Fruit fly (Drosophila melanogaster): ENCODE measurements around the gene Las.

Las gene

DNA sequence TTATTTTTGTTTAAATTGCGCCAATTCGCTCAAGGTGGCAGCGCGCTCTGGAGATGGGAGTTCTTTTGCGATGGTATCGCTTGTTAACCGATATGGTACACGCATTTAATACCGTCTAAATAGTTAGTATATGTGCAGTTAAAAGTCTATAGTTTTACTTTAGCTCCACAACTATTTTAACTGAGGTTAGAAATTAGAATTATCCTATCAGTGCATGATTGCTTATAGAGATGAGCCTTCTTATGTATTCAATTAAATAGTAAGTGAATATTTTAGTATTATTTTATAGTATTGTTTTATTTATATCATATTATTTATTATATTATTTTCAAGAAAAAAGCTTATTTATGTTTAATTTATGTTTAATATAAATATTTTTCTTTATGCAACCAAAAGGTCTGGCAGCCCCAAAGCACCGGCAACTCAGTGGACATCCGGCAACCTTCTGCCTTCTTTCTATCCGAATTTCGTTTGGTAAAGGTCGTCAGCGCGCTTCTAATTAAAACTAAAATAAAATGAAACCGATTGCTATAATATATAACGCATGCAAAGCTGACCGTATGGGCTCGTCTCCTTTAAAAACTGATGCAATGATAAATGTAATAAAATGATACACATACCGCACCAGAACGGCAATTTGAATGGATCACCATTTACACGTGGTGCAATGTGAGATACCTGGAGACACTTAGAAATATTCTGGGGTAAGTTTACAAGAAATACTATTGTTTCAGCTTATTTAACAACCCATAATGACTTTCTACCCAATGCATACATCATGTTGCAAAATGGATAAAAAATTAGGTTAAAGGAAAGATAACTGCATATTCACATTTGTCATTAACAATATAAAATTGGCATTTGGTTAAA is 20.9 kb upstream of the Las start, which contains the start of gene CG5199 (continued):
- TF ChIP-seq tup (GFP tag; optimal IDR thresholded peaks at IDR 0.05), result peak; percentile 7
- no peak for TF ChIP-seq Bteb2 (GFP tag; optimal IDR thresholded peaks at IDR 0.05)
- no peak for TF ChIP-seq sim (GFP tag; IDR thresholded peaks at IDR 0.05)
- peak; percentile 40 for TF ChIP-seq CG8359 (GFP tag; optimal IDR thresholded peaks at IDR 0.05; ENCODE audit: borderline replicate concordance)
- TF ChIP-seq Hmx (GFP tag; optimal IDR thresholded peaks at IDR 0.05), result no peak
- TF ChIP-seq danr (GFP tag; IDR thresholded peaks at IDR 0.05), result peak; percentile 41; the same call in 1 of the 2 replicates
- peak; percentile 52; the same call in 1 of the 3 replicates for TF ChIP-seq zen2 (GFP tag; IDR thresholded peaks at IDR 0.05; ENCODE audit: partially characterized antibody)
- TF ChIP-seq CG5953 (GFP tag; IDR thresholded peaks at IDR 0.05), result no peak
- no peak for TF ChIP-seq Bdp1 (GFP tag; optimal IDR thresholded peaks at IDR 0.05)
- TF ChIP-seq HLH3B (GFP tag; IDR thresholded peaks at IDR 0.05), result peak; percentile 42; the same call in 1 of the 2 replicates
- TF ChIP-seq CG15479 (GFP tag; optimal IDR thresholded peaks at IDR 0.05), result peak; percentile 43
- TF ChIP-seq Hey (tag; optimal IDR thresholded peaks at IDR 0.05), result no peak
- TF ChIP-seq CG10267 (tag; optimal IDR thresholded peaks at IDR 0.05), result peak; percentile 69
- TF ChIP-seq ind (GFP tag; optimal IDR thresholded peaks at IDR 0.05), result peak; percentile 78
- TF ChIP-seq CTCF (GFP tag; optimal IDR thresholded peaks at IDR 0.05), result no peak
- TF ChIP-seq CG6689 (GFP tag; IDR thresholded peaks at IDR 0.05), result peak; percentile 66
- TF ChIP-seq cg (GFP tag; optimal IDR thresholded peaks at IDR 0.05), result no peak
- TF ChIP-seq scrt (GFP tag; optimal IDR thresholded peaks at IDR 0.05), result no peak
- peak; percentile 23 for TF ChIP-seq Vsx1 (GFP tag; optimal IDR thresholded peaks at IDR 0.05)
- TF ChIP-seq Chrac-16 (GFP tag; optimal IDR thresholded peaks at IDR 0.05), result peak; percentile 72
- TF ChIP-seq CG15011 (GFP tag; optimal IDR thresholded peaks at IDR 0.05), result no peak
- no peak for TF ChIP-seq CG11696 (GFP tag; IDR thresholded peaks at IDR 0.05)
- TF ChIP-seq fd96Cb (tag; optimal IDR thresholded peaks at IDR 0.05), result peak; percentile 76
- TF ChIP-seq tx (GFP tag; optimal IDR thresholded peaks at IDR 0.05), result no peak
- peak; percentile 73 for TF ChIP-seq unc-4 (GFP tag; IDR thresholded peaks at IDR 0.05; ENCODE audit: partially characterized antibody)
- no peak for TF ChIP-seq cas (GFP tag; IDR thresholded peaks at IDR 0.05)
- TF ChIP-seq prd (optimal IDR thresholded peaks at IDR 0.05), result no peak
- TF ChIP-seq prd (GFP tag; IDR thresholded peaks at IDR 0.05), result peak; percentile 85
- TF ChIP-seq p53 (GFP tag; optimal IDR thresholded peaks at IDR 0.05), result no peak
- peak; percentile 67 for TF ChIP-seq Meics (GFP tag; optimal IDR thresholded peaks at IDR 0.05)
- peak in 1 of 2 experiments; percentile 29 for TF ChIP-seq chif (GFP tag; optimal IDR thresholded peaks at IDR 0.05)
- TF ChIP-seq zfh2 (GFP tag; optimal IDR thresholded peaks at IDR 0.05), result peak; percentile 53
- peak; percentile 62 for TF ChIP-seq CG2120 (GFP tag; optimal IDR thresholded peaks at IDR 0.05)
- TF ChIP-seq Elba2 (GFP tag; optimal IDR thresholded peaks at IDR 0.05), result no peak
- TF ChIP-seq CG8281 (tag; optimal IDR thresholded peaks at IDR 0.05), result peak; percentile 17
- TF ChIP-seq CG10959 (GFP tag; IDR thresholded peaks at IDR 0.05), result no peak
- no peak for TF ChIP-seq sc (optimal IDR thresholded peaks at IDR 0.05)
- TF ChIP-seq sc (GFP tag; optimal IDR thresholded peaks at IDR 0.05), result peak; percentile 51
- TF ChIP-seq Atf3 (GFP tag; optimal IDR thresholded peaks at IDR 0.05), result no peak
- 0 out of 3 replicates have a peak, but pooled peaks have one; percentile 58 for TF ChIP-seq CG3726 (GFP tag; IDR thresholded peaks at IDR 0.05)
- TF ChIP-seq Ets97D (GFP tag; optimal IDR thresholded peaks at IDR 0.05), result peak; percentile 40
- no peak for TF ChIP-seq fu2 (GFP tag; optimal IDR thresholded peaks at IDR 0.05)
- no peak for TF ChIP-seq CG6854 (GFP tag; optimal IDR thresholded peaks at IDR 0.05)
- no peak for TF ChIP-seq Doc2 (GFP tag; IDR thresholded peaks at IDR 0.05)
- TF ChIP-seq Stat92E (GFP tag; optimal IDR thresholded peaks at IDR 0.05), result no peak
- TF ChIP-seq MESR4 (GFP tag; optimal IDR thresholded peaks at IDR 0.05), result peak; percentile 90
- no peak for TF ChIP-seq ase (GFP tag; IDR thresholded peaks at IDR 0.05)

Measured in whole organism, embryonic.